Worm (Caenorhabditis elegans): ENCODE data around the gene F37C4.8.

Gene F37C4.8

DNA sequence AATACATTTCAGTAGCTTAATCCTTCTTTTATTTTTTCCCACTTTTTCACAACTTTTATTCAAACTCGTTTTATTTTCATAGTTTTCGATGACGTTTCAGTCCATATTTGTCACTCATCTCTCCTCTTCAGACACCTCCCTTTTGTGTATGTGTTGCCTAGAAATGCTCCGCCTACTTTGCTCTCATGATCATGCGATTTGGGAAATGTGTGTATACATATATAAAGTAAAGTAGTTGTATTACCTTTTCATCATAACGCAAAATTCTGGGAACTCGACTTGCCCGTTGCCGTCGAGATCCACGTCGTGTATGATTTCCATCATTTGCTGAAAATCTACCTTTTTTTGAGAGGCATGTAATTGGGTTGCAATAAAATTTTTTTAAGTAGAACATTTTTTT lies 49.0 kb downstream of the F37C4.8 start:
- no peak for TF ChIP-seq ztf-23 (GFP tag; IDR thresholded peaks at IDR 0.05)
